Worm (Caenorhabditis elegans) whole organism, L4 larva: ENCODE measurements around the gene spp-3.

ENCODE experiments used
- ceh-44 ChIP-seq: fragments of 200-800 bp; sonication (Bioruptor generic); IDR thresholded peaks from 2 replicates; pipeline ENCODE4 v1.3.6; 2022; ENCODE audit warnings: missing genetic modification reagents, missing genetic modification characterization, missing compliant biosample characterization
- lin-39 ChIP-seq: fragments of 150-350 bp; optimal IDR thresholded peaks from 2 replicates; lab custom pipeline; 2014; ENCODE audit warnings: missing biosample characterization, missing genetic modification reagents, missing genetic modification characterization
- nhr-25 ChIP-seq: sonication (generic microtip); optimal IDR thresholded peaks from 2 replicates; lab custom pipeline; 2017; ENCODE audit warnings: missing genetic modification characterization, mild to moderate bottlenecking, missing compliant biosample characterization, antibody characterized with exemption, moderate library complexity, borderline replicate concordance; ENCODE audit not compliant: insufficient read depth

ce11 chrX:7315329-7315728 lies at the start of gene spp-3:
- TF ChIP-seq nhr-25 (no peak), ceh-44 (GFP tag; lab: Robert Waterston, UW) (no peak), lin-39 (tag; lab: Kevin White, UChicago) (no peak)
